Worm (Caenorhabditis elegans) whole organism, L4/young adult: ENCODE measurements around the gene F22B5.6.

Experiments
- W03F9.2 ChIP-seq: fragments of 150-350 bp; optimal IDR thresholded peaks from 2 replicates; lab custom pipeline; 2014; ENCODE audit warnings: missing biosample characterization, missing genetic modification characterization
- dao-5 ChIP-seq: sonication (generic microtip); optimal IDR thresholded peaks from 2 replicates; lab custom pipeline; 2016; ENCODE audit warnings: missing genotype, missing genetic modification characterization, moderate library complexity, missing compliant biosample characterization
- him-1 ChIP-seq: sonication (generic microtip); optimal IDR thresholded peaks from 2 replicates; lab custom pipeline; 2016; ENCODE audit warnings: missing genotype, missing genetic modification reagents, missing genetic modification characterization, missing compliant biosample characterization

The F22B5.6 gene

ce11 chrII:8479337-8479736 lies 23.3 kb upstream of the F22B5.6 start:
- TF ChIP-seq him-1 (tag; lab: Kevin White, UChicago) = no peak
- TF ChIP-seq dao-5 = no peak
- TF ChIP-seq W03F9.2 = no peak

ce11 chrII:8475306-8475822 lies 19.4 kb upstream of the F22B5.6 start, which contains the start of the genes M05D6.1 and M05D6.3:
Gene M05D6.1 (minus strand): TSS chrII:8475406.
Gene M05D6.3 (plus strand): TSS chrII:8475772.
- no peak for TF ChIP-seq W03F9.2
- no peak for TF ChIP-seq dao-5
- TF ChIP-seq him-1 (tag; lab: Kevin White, UChicago) = no peak

- TF ChIP-seq W03F9.2 = no peak
- no peak for TF ChIP-seq him-1 (tag; lab: Kevin White, UChicago)
Observed at ce11 chrII:8472916-8473315, 16.9 kb upstream of the F22B5.6 start.

- TF ChIP-seq dao-5 (no peak), him-1 (tag; lab: Kevin White, UChicago) (no peak), W03F9.2 (no peak)
Observed at ce11 chrII:8471139-8471538, 15.1 kb upstream of the F22B5.6 start, which contains the start of gene M05D6.8. Gene M05D6.8 (minus strand): TSS chrII:8471239.

- TF ChIP-seq W03F9.2 = no peak
- TF ChIP-seq dao-5 = no peak
- no peak for TF ChIP-seq him-1 (tag; lab: Kevin White, UChicago)
Observed at ce11 chrII:8467809-8468208, 11.8 kb upstream of the F22B5.6 start, which contains the start of gene M05D6.2. Gene M05D6.2 (plus strand): TSS chrII:8468109.

- TF ChIP-seq dao-5 = no peak
- no peak for TF ChIP-seq him-1 (tag; lab: Kevin White, UChicago)
- TF ChIP-seq W03F9.2 = no peak
Observed at ce11 chrII:8466874-8467273, 10.9 kb upstream of the F22B5.6 start, which contains the start of gene F22B5.10. Gene F22B5.10 (plus strand): TSS chrII:8467174.

- TF ChIP-seq W03F9.2 (peak; percentile 48), him-1 (tag; lab: Kevin White, UChicago) (no peak)
Observed at ce11 chrII:8464448-8464898, 8.5 kb upstream of the F22B5.6 start, which contains the start of gene fars-3. Gene fars-3 (plus strand): TSS chrII:8464848.

ce11 chrII:8457438-8457837 lies 1.4 kb upstream of the F22B5.6 start, which contains the start of gene zyg-9:
Gene zyg-9 (plus strand): TSS chrII:8457818.
- TF ChIP-seq W03F9.2 (no peak), dao-5 (no peak), him-1 (tag; lab: Kevin White, UChicago) (no peak)

- TF ChIP-seq W03F9.2 (no peak), him-1 (tag; lab: Kevin White, UChicago) (no peak), dao-5 (no peak)
Observed at ce11 chrII:8456681-8457389, 841 bp upstream of the F22B5.6 start.

ce11 chrII:8454513-8454912 lies 1.5 kb downstream of the F22B5.6 start, which contains the start of gene F22B5.5:
Gene F22B5.5 (minus strand): TSS chrII:8454613.
- TF ChIP-seq him-1 (tag; lab: Kevin White, UChicago) (no peak), dao-5 (no peak), W03F9.2 (no peak)

ce11 chrII:8451425-8451824 lies 4.6 kb downstream of the F22B5.6 start:
- TF ChIP-seq dao-5 (no peak), W03F9.2 (no peak), him-1 (tag; lab: Kevin White, UChicago) (no peak)

ce11 chrII:8450750-8451149 lies 5.2 kb downstream of the F22B5.6 start:
- TF ChIP-seq W03F9.2 = no peak

ce11 chrII:8449660-8450118 lies 6.3 kb downstream of the F22B5.6 start, which contains the start of gene F22B5.4:
Gene F22B5.4 (plus strand): TSS chrII:8449710.
- TF ChIP-seq him-1 (tag; lab: Kevin White, UChicago) (no peak), W03F9.2 (no peak), dao-5 (no peak)

- no peak for TF ChIP-seq him-1 (tag; lab: Kevin White, UChicago)
- TF ChIP-seq W03F9.2 = no peak
- TF ChIP-seq dao-5 = no peak
Observed at ce11 chrII:8446731-8447130, 9.3 kb downstream of the F22B5.6 start, which contains the start of gene cut-3. Gene cut-3 (minus strand): TSS chrII:8446831.

ce11 chrII:8444007-8444406 lies 12.0 kb downstream of the F22B5.6 start, which contains the start of gene evl-20:
Gene evl-20 (plus strand): TSS chrII:8444307.
- TF ChIP-seq him-1 (tag; lab: Kevin White, UChicago) = no peak
- no peak for TF ChIP-seq dao-5
- no peak for TF ChIP-seq W03F9.2
